Worm (Caenorhabditis elegans) whole organism, L4 larva: ENCODE measurements around the gene C47D12.5.

Experiments
- F10B5.3 ChIP-seq: sonication (generic microtip); optimal IDR thresholded peaks from 2 replicates; lab custom pipeline; 2016; ENCODE audit warnings: mild to moderate bottlenecking, missing genetic modification characterization, missing compliant biosample characterization
- F49E8.2 ChIP-seq: sonication (generic microtip); optimal IDR thresholded peaks from 2 replicates; lab custom pipeline; 2016; ENCODE audit warnings: missing compliant biosample characterization, mild to moderate bottlenecking, missing genetic modification characterization, borderline replicate concordance
- R02D3.7 ChIP-seq: fragments of 150-350 bp; sonication (generic microtip); optimal IDR thresholded peaks from 3 replicates; lab custom pipeline; 2014; ENCODE audit warnings: missing biosample characterization, missing genetic modification characterization
- T20F7.1 ChIP-seq: fragments of 200-800 bp; sonication (Bioruptor generic); optimal IDR thresholded peaks from 2 replicates; lab custom pipeline; 2018; ENCODE audit warnings: mild to moderate bottlenecking, missing genetic modification characterization, missing compliant biosample characterization
- Y48G9A.11 ChIP-seq: fragments of 200-800 bp; sonication (Bioruptor generic); IDR thresholded peaks from 2 replicates; pipeline ENCODE4 v1.3.6; 2022; ENCODE audit warnings: missing genetic modification reagents, missing genetic modification characterization, missing compliant biosample characterization
- ZK546.5 ChIP-seq, 2 experiments: sonication (generic microtip); optimal IDR thresholded peaks; 2 replicates each; lab custom pipeline; 2017; ENCODE audit warnings: missing biosample characterization in 2 of 2, missing genetic modification characterization in 2 of 2
- aly-2 ChIP-seq: sonication (generic microtip); optimal IDR thresholded peaks from 2 replicates; lab custom pipeline; 2018; ENCODE audit warnings: missing biosample characterization, missing genetic modification characterization
- ama-1 ChIP-seq: fragments of 150-350 bp; optimal IDR thresholded peaks from 2 replicates; lab custom pipeline; 2014; ENCODE audit warnings: inconsistent platforms, mixed read lengths
- attf-4 ChIP-seq: sonication (generic microtip); optimal IDR thresholded peaks from 3 replicates; lab custom pipeline; 2017; ENCODE audit warnings: missing biosample characterization, missing genetic modification characterization
- ceh-28 ChIP-seq: fragments of 150-350 bp; optimal IDR thresholded peaks from 2 replicates; lab custom pipeline; 2014; ENCODE audit warnings: missing biosample characterization, missing genetic modification reagents, missing genetic modification characterization
- daf-12 ChIP-seq: fragments of 150-350 bp; optimal IDR thresholded peaks from 2 replicates; lab custom pipeline; 2014; ENCODE audit warnings: missing biosample characterization, missing genetic modification reagents, missing genetic modification characterization
- daf-16 ChIP-seq, 3 experiments: sonication (generic microtip); optimal IDR thresholded peaks; 2 replicates each; lab custom pipeline; 2016 to 2017; ENCODE audit warnings: missing genetic modification characterization in 3 of 3, missing genetic modification reagents in 3 of 3, mild to moderate bottlenecking in 2 of 3, missing compliant biosample characterization in 2 of 3, missing biosample characterization in 1 of 3, moderate library complexity in 1 of 3
- daf-8 ChIP-seq: fragments of 200-800 bp; sonication (Bioruptor generic); IDR thresholded peaks from 2 replicates; pipeline ENCODE4 v1.3.6; 2022; ENCODE audit warnings: missing genetic modification characterization, missing compliant biosample characterization
- dmd-8 ChIP-seq: fragments of 200-800 bp; sonication (Bioruptor generic); IDR thresholded peaks from 2 replicates; pipeline ENCODE4 v1.3.6; 2022; ENCODE audit warnings: missing genetic modification characterization, missing compliant biosample characterization
- dpl-1 ChIP-seq: fragments of 150-350 bp; optimal IDR thresholded peaks from 2 replicates; lab custom pipeline; 2014; ENCODE audit warnings: missing biosample characterization, missing genetic modification reagents, missing genetic modification characterization
- dve-1 ChIP-seq: sonication (generic microtip); optimal IDR thresholded peaks from 2 replicates; lab custom pipeline; 2017; ENCODE audit warnings: antibody characterized with exemption, mild to moderate bottlenecking, missing genetic modification characterization, missing compliant biosample characterization; ENCODE audit not compliant: insufficient read depth
- gei-8 ChIP-seq: fragments of 200-800 bp; sonication (Bioruptor generic); optimal IDR thresholded peaks from 2 replicates; lab custom pipeline; 2018; ENCODE audit warnings: mild to moderate bottlenecking, missing genetic modification characterization, missing compliant biosample characterization
- hlh-11 ChIP-seq: fragments of 200-800 bp; sonication (Bioruptor generic); optimal IDR thresholded peaks from 2 replicates; lab custom pipeline; 2018; ENCODE audit warnings: mild to moderate bottlenecking, missing genetic modification characterization, missing compliant biosample characterization
- hmg-1.1 ChIP-seq: fragments of 200-800 bp; sonication (Bioruptor generic); IDR thresholded peaks from 2 replicates; pipeline ENCODE4 v1.3.6; 2022; ENCODE audit warnings: missing genetic modification reagents, missing genetic modification characterization, missing compliant biosample characterization
- jun-1 ChIP-seq: fragments of 150-350 bp; optimal IDR thresholded peaks from 2 replicates; lab custom pipeline; 2014; ENCODE audit warnings: missing biosample characterization, missing genetic modification reagents, missing genetic modification characterization
- lin-15B ChIP-seq: fragments of 150-350 bp; sonication (generic microtip); optimal IDR thresholded peaks from 3 replicates; lab custom pipeline; 2014; ENCODE audit warnings: missing biosample characterization, missing genetic modification characterization
- lin-29 ChIP-seq: fragments of 200-800 bp; sonication (Bioruptor generic); IDR thresholded peaks from 2 replicates; pipeline ENCODE4 v1.3.6; 2022; ENCODE audit warnings: missing genetic modification reagents, missing genetic modification characterization, missing compliant biosample characterization
- lin-38 ChIP-seq: fragments of 200-800 bp; sonication (Bioruptor generic); IDR thresholded peaks from 2 replicates; pipeline ENCODE4 v1.3.6; 2022; ENCODE audit warnings: missing genetic modification reagents, missing genetic modification characterization, missing compliant biosample characterization
- lir-3 ChIP-seq: sonication (generic microtip); optimal IDR thresholded peaks from 2 replicates; lab custom pipeline; 2016; ENCODE audit warnings: mild to moderate bottlenecking, missing genetic modification characterization, missing compliant biosample characterization
- madf-9 ChIP-seq: fragments of 200-800 bp; sonication (Bioruptor generic); conservative IDR thresholded peaks from 2 replicates; pipeline ENCODE4 v1.3.6; 2022; ENCODE audit warnings: missing genetic modification reagents, missing genetic modification characterization, missing compliant biosample characterization
- mdt-29 ChIP-seq: fragments of 200-800 bp; sonication (Bioruptor generic); IDR thresholded peaks from 2 replicates; pipeline ENCODE4 v1.3.6; 2022; ENCODE audit warnings: missing genetic modification reagents, missing genetic modification characterization, missing compliant biosample characterization
- nhr-10 ChIP-seq: fragments of 150-350 bp; optimal IDR thresholded peaks from 2 replicates; lab custom pipeline; 2014; ENCODE audit warnings: missing biosample characterization, missing genetic modification characterization
- nhr-102 ChIP-seq: sonication (generic microtip); optimal IDR thresholded peaks from 2 replicates; lab custom pipeline; 2016; ENCODE audit warnings: mild to moderate bottlenecking, missing genetic modification characterization, moderate library complexity, missing compliant biosample characterization
- nhr-25 ChIP-seq: sonication (generic microtip); optimal IDR thresholded peaks from 2 replicates; lab custom pipeline; 2017; ENCODE audit warnings: missing genetic modification characterization, mild to moderate bottlenecking, missing compliant biosample characterization, antibody characterized with exemption, moderate library complexity, borderline replicate concordance; ENCODE audit not compliant: insufficient read depth
- nhr-41 ChIP-seq: fragments of 200-800 bp; sonication (Bioruptor generic); IDR thresholded peaks from 2 replicates; pipeline ENCODE4 v1.3.6; 2022; ENCODE audit warnings: missing genetic modification reagents, missing genetic modification characterization, missing compliant biosample characterization
- nhr-42 ChIP-seq: fragments of 200-800 bp; sonication (Bioruptor generic); IDR thresholded peaks from 2 replicates; pipeline ENCODE4 v1.3.6; 2022; ENCODE audit warnings: missing genetic modification characterization, missing compliant biosample characterization
- nhr-77 ChIP-seq: fragments of 150-350 bp; optimal IDR thresholded peaks from 2 replicates; lab custom pipeline; 2014; ENCODE audit warnings: missing biosample characterization, missing genetic modification characterization
- rbr-2 ChIP-seq: sonication (generic microtip); optimal IDR thresholded peaks from 2 replicates; lab custom pipeline; 2016; ENCODE audit warnings: missing genotype, missing genetic modification characterization, missing compliant biosample characterization
- skn-1 ChIP-seq: fragments of 150-350 bp; optimal IDR thresholded peaks from 2 replicates; lab custom pipeline; 2014; ENCODE audit warnings: missing biosample characterization, missing genetic modification characterization
- spr-3 ChIP-seq: fragments of 200-800 bp; sonication (Bioruptor generic); optimal IDR thresholded peaks from 2 replicates; lab custom pipeline; 2018; ENCODE audit warnings: mild to moderate bottlenecking, missing genetic modification characterization, missing compliant biosample characterization
- tag-97 ChIP-seq: fragments of 200-800 bp; sonication (Bioruptor generic); IDR thresholded peaks from 2 replicates; pipeline ENCODE4 v1.3.6; 2022; ENCODE audit warnings: missing genetic modification characterization, missing compliant biosample characterization
- tra-1 ChIP-seq: fragments of 200-800 bp; sonication (Bioruptor generic); IDR thresholded peaks from 2 replicates; pipeline ENCODE4 v1.3.6; 2022; ENCODE audit warnings: missing genetic modification reagents, missing genetic modification characterization, missing compliant biosample characterization
- unc-130 ChIP-seq: sonication (generic microtip); optimal IDR thresholded peaks from 2 replicates; lab custom pipeline; 2016; ENCODE audit warnings: missing genetic modification reagents, missing genetic modification characterization, missing compliant biosample characterization
- unc-39 ChIP-seq: sonication (generic microtip); optimal IDR thresholded peaks from 2 replicates; lab custom pipeline; 2017; ENCODE audit warnings: missing biosample characterization, missing genetic modification characterization
- zag-1 ChIP-seq: fragments of 150-350 bp; optimal IDR thresholded peaks from 2 replicates; lab custom pipeline; 2014; ENCODE audit warnings: missing biosample characterization, missing genetic modification characterization
- zfp-3 ChIP-seq: fragments of 200-800 bp; sonication (Bioruptor generic); conservative IDR thresholded peaks from 2 replicates; pipeline ENCODE4 v1.3.6; 2022; ENCODE audit warnings: missing genetic modification reagents, missing genetic modification characterization, missing compliant biosample characterization
- zip-11 ChIP-seq: fragments of 200-800 bp; sonication (Bioruptor generic); IDR thresholded peaks from 2 replicates; pipeline ENCODE4 v1.3.6; 2022; ENCODE audit warnings: missing genetic modification characterization, missing compliant biosample characterization
- zip-2 ChIP-seq: fragments of 150-350 bp; optimal IDR thresholded peaks from 2 replicates; lab custom pipeline; 2014; ENCODE audit warnings: missing biosample characterization, missing genetic modification characterization

Gene C47D12.5

DNA sequence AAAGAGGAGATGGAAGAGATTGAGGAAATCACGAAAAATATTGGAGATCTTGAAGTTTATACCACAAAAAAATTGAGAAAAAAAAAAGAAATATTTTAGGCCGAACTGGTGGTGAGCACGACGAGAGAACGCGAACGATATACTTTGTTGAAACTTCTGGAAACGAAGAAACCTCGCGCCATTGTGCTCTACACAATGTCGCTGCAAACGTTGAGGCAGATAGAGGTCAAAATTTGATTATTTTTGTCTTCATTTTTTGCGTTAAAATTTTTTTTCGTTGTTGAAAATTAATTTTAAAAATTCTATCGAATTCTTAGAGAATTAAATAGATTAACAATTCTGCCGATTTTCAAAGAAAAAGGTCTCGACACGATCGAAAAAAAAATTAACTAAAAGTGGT lies 15.6 kb upstream of the C47D12.5 start (continued):
- TF ChIP-seq nhr-25 (tag; lab: Kevin White, UChicago) (no peak), hlh-11 (tag; lab: Kevin White, UChicago) (no peak), unc-39 (tag; lab: Kevin White, UChicago) (no peak)

DNA sequence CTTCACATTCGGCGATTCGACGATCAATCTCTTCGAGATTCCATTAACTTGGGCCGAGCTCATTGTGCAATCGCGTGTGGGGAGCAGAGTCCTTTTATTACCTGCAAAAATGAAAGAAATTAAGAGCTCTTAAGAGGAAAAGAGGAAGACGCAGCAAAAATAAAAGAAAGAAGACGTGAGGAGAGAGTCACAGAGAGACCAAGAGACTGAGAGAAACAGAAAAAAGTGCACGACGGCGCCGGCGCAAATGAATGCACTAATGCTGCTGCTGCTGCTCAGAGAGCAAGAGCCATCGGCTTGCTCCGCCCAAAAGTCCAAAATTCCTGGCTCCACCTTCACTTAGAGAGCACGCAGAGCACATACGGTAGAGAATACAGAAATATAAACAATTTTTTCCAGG lies 15.1 kb upstream of the C47D12.5 start, which contains the start of gene inos-1:
Gene inos-1, minus strand, starts transcription at position 101 of the 400 bp plus-strand sequence.
- TF ChIP-seq zip-11 (GFP tag; lab: Robert Waterston, UW) (no peak), zfp-3 (GFP tag; lab: Robert Waterston, UW) (no peak), zip-2 (tag; lab: Kevin White, UChicago) (no peak), skn-1 (tag; lab: Kevin White, UChicago) (no peak), dmd-8 (GFP tag; lab: Robert Waterston, UW) (no peak), daf-8 (GFP tag; lab: Robert Waterston, UW) (no peak), jun-1 (no peak), nhr-77 (no peak), attf-4 (tag; lab: Kevin White, UChicago) (no peak), aly-2 (tag; lab: Kevin White, UChicago) (no peak), zag-1 (tag; lab: Kevin White, UChicago) (no peak), madf-9 (GFP tag; lab: Robert Waterston, UW) (no peak), hlh-11 (tag; lab: Kevin White, UChicago) (no peak)

DNA sequence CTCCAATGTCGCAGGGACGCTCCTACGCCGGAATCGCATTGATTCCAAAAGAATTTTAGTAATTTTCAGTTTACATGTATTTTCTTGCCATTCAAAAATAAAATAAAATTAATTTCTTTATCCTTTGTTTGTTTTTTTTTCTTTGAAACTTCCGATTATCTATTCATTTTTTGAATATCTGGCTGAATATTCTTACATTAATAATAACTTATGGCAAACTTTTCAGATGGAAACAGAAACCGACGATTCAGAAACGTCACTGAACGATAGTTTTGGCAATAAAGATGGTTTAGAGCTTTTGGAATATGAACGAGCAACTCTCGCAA lies 10.8 kb upstream of the C47D12.5 start, which contains the start of gene xpf-1:
Gene xpf-1, plus strand, starts transcription at position 227 of the 326 bp plus-strand sequence.
- TF ChIP-seq F10B5.3 (tag; lab: Kevin White, UChicago) (no peak), daf-16 (GFP tag; optimal IDR thresholded peaks at IDR 0.05; lab: Kevin White, UChicago) (no peak), daf-16 (tag; optimal IDR thresholded peaks at IDR 0.05; lab: Kevin White, UChicago) (no peak), ZK546.5 (tag; optimal IDR thresholded peaks at IDR 0.05; lab: Kevin White, UChicago) (no peak), ama-1 (lab: Kevin White, UChicago) (no peak), zfp-3 (GFP tag; lab: Robert Waterston, UW) (no peak), R02D3.7 (tag; lab: Kevin White, UChicago) (no peak), gei-8 (GFP tag; lab: Kevin White, UChicago) (no peak), daf-12 (no peak)

DNA sequence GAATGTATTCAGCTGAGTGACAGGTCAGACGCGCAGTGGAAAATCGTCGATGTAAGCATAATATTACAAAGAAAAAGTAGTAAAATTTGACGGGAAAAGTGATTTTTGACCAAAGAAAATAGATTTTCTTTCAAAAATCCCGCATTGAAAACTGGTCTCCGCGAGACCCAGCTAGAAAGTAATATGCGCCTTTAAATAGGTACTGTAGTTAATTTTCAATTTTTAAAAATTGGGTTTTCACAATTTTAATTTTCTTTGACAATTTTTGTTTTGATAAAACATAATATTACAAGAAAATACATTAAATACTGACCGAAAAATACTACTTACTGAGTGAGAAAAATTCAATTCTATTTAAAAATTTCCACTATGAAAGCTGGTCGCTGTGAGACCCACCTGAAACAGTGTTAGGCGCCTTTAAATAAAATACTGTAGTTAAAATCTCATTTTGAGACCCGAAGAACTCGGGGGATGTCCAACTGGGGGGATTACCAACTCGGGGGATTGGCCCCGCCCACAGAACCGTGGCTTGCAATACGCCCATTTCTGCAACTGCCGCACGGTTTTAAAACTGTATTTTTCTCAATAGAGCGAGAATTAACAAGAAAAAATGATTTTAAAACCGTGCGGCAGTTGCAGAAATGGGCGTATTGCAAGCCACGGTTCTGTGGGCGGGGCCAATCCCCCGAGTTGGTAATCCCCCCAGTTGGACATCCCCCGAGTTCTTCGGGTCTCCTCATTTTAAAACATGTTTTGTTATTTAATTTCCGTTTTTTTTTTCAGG lies 10.3 kb upstream of the C47D12.5 start, which contains the start of gene tars-1:
Gene tars-1, minus strand, starts transcription at position 497 of the 784 bp plus-strand sequence.
- TF ChIP-seq F49E8.2 (tag; lab: Kevin White, UChicago) (peak; percentile 18), hmg-1.1 (GFP tag; lab: Robert Waterston, UW) (peak; percentile 9; the same call in 1 of the 2 replicates), dve-1 (tag; lab: Kevin White, UChicago) (peak; percentile 15), unc-130 (peak; percentile 14), lin-38 (peak; percentile 68), zfp-3 (GFP tag; lab: Robert Waterston, UW) (0 out of 2 replicates have a peak, but pooled peaks have one; percentile 32), nhr-42 (GFP tag; lab: Robert Waterston, UW) (0 out of 2 replicates have a peak, but pooled peaks have one; percentile 22)
- TF ChIP-seq, all 104 proteins: peak for 7; not testable (repeated sequence) for 97

DNA sequence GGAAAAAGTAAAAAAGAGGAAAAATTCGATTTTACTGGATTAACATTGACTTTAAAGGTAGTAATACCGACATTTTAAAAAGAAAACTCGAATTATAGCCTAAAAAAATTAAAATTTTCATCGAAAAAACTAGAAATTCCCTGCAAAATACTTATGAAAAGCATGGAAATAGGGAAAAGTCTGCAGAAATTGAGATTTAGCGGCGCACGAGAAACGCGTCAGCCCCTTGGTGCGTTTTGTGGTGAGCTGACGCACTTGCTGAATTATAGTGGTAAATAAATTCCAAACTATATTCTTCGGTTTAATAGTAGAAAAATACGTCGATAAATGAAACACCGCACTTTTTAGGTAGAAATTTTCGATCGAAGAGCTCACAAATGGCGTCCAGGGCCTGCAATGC lies 9.4 kb upstream of the C47D12.5 start:
- no peak for TF ChIP-seq spr-3 (GFP tag; lab: Kevin White, UChicago)
- no peak for TF ChIP-seq ceh-28 (tag; lab: Kevin White, UChicago)
- no peak for TF ChIP-seq nhr-102 (tag; lab: Kevin White, UChicago)
- no peak for TF ChIP-seq mdt-29 (GFP tag; lab: Robert Waterston, UW)
- no peak for TF ChIP-seq T20F7.1 (GFP tag; lab: Kevin White, UChicago)
- TF ChIP-seq lin-15B (tag; lab: Kevin White, UChicago), result no peak
- TF ChIP-seq lin-38, result peak; percentile 31; the same call in 1 of the 2 replicates
- no peak for TF ChIP-seq lir-3 (tag; lab: Kevin White, UChicago)
- no peak for TF ChIP-seq lin-29 (GFP tag; lab: Robert Waterston, UW)
- peak; percentile 50 for TF ChIP-seq dpl-1 (GFP tag; lab: Kevin White, UChicago)
- no peak for TF ChIP-seq nhr-41 (GFP tag; lab: Robert Waterston, UW)
- TF ChIP-seq nhr-10 (tag; lab: Kevin White, UChicago), result no peak
- no peak for TF ChIP-seq tag-97 (GFP tag; lab: Robert Waterston, UW)
- no peak for TF ChIP-seq Y48G9A.11 (GFP tag; lab: Robert Waterston, UW)
- TF ChIP-seq rbr-2 (tag; lab: Kevin White, UChicago), result peak; percentile 15
- TF ChIP-seq tra-1 (GFP tag; lab: Robert Waterston, UW), result no peak
